Fruit fly (Drosophila melanogaster): Measurements from ENCODE around the gene stai.

Gene stai

dm6 chr2L:6050575-6050974, 49.6 kb upstream of the stai start, which contains the start of gene CG9135 (continued):
- TF ChIP-seq CG17829 (tag; optimal IDR thresholded peaks at IDR 0.05) = peak; percentile 34
- no peak for TF ChIP-seq lilli (GFP tag; optimal IDR thresholded peaks at IDR 0.05)
- TF ChIP-seq bbx (GFP tag; IDR thresholded peaks at IDR 0.05; ENCODE audit: partially characterized antibody) = peak; percentile 100
- no peak for TF ChIP-seq eve (GFP tag; optimal IDR thresholded peaks at IDR 0.05)
- no peak for TF ChIP-seq Hand (GFP tag; optimal IDR thresholded peaks at IDR 0.05)
- TF ChIP-seq CG12659 (GFP tag; optimal IDR thresholded peaks at IDR 0.05) = no peak
- no peak for TF ChIP-seq CG7372 (GFP tag; IDR thresholded peaks at IDR 0.05)
- TF ChIP-seq CoRest (tag; optimal IDR thresholded peaks at IDR 0.05) = peak; percentile 54
- no peak for TF ChIP-seq Tbp (GFP tag; optimal IDR thresholded peaks at IDR 0.05)
- no peak for TF ChIP-seq pita (GFP tag; optimal IDR thresholded peaks at IDR 0.05)
- no peak for TF ChIP-seq crol (GFP tag; IDR thresholded peaks at IDR 0.05)
- peak; percentile 56 for TF ChIP-seq Lhr (GFP tag; optimal IDR thresholded peaks at IDR 0.05)
- no peak for TF ChIP-seq dimm (GFP tag; IDR thresholded peaks at IDR 0.05)
- TF ChIP-seq CG4404 (GFP tag; IDR thresholded peaks at IDR 0.05) = no peak
- no peak for TF ChIP-seq CG3065 (GFP tag; optimal IDR thresholded peaks at IDR 0.05)
- peak; percentile 99 for TF ChIP-seq CG14860 (GFP tag; IDR thresholded peaks at IDR 0.05; ENCODE audit: partially characterized antibody)
- peak; percentile 11 for TF ChIP-seq CG15601 (tag; optimal IDR thresholded peaks at IDR 0.05)
- peak; percentile 72 for TF ChIP-seq CG30020 (tag; optimal IDR thresholded peaks at IDR 0.05)
- no peak for TF ChIP-seq Trl (optimal IDR thresholded peaks at IDR 0.05)
- no peak for TF ChIP-seq Trl (GFP tag; optimal IDR thresholded peaks at IDR 0.05)
- peak; percentile 66 for TF ChIP-seq CG1603 (tag; optimal IDR thresholded peaks at IDR 0.05)
- peak; percentile 98 for TF ChIP-seq chinmo (GFP tag; IDR thresholded peaks at IDR 0.05; ENCODE audit: partially characterized antibody)
- TF ChIP-seq knrl (GFP tag; IDR thresholded peaks at IDR 0.05; ENCODE audit: partially characterized antibody) = peak; percentile 98
- no peak for TF ChIP-seq Bteb2 (GFP tag; optimal IDR thresholded peaks at IDR 0.05)
- no peak for TF ChIP-seq az2 (GFP tag; optimal IDR thresholded peaks at IDR 0.05)
- no peak for TF ChIP-seq Atf3 (GFP tag; optimal IDR thresholded peaks at IDR 0.05)
- TF ChIP-seq CG9437 (GFP tag; optimal IDR thresholded peaks at IDR 0.05) = no peak
- TF ChIP-seq gsb-n (tag; optimal IDR thresholded peaks at IDR 0.05) = no peak
- TF ChIP-seq CG9876 (GFP tag; optimal IDR thresholded peaks at IDR 0.05) = no peak
- TF ChIP-seq tap (tag; optimal IDR thresholded peaks at IDR 0.05) = no peak
- TF ChIP-seq CG6654 (GFP tag; optimal IDR thresholded peaks at IDR 0.05) = no peak
- TF ChIP-seq nerfin-2 (GFP tag; IDR thresholded peaks at IDR 0.05; ENCODE audit: partially characterized antibody) = peak; percentile 99
- no peak for TF ChIP-seq CG12391 (tag; optimal IDR thresholded peaks at IDR 0.05)
- TF ChIP-seq unpg (GFP tag; optimal IDR thresholded peaks at IDR 0.05) = no peak
- TF ChIP-seq Med (GFP tag) = peak; percentile 23
- no peak for TF ChIP-seq Optix (GFP tag; IDR thresholded peaks at IDR 0.05)
- peak; percentile 99 for TF ChIP-seq CG42726 (GFP tag; IDR thresholded peaks at IDR 0.05; ENCODE audit: partially characterized antibody)
- TF ChIP-seq tio (GFP tag; optimal IDR thresholded peaks at IDR 0.05) = no peak
- peak; percentile 88 for TF ChIP-seq CG14710 (tag; optimal IDR thresholded peaks at IDR 0.05)
- TF ChIP-seq C15 (GFP tag; IDR thresholded peaks at IDR 0.05) = no peak
- TF ChIP-seq CG11695 (GFP tag; IDR thresholded peaks at IDR 0.05) = no peak
- no peak for TF ChIP-seq GATAe (GFP tag; conservative IDR thresholded peaks at IDR 0.05)
- TF ChIP-seq Asciz (GFP tag; optimal IDR thresholded peaks at IDR 0.05) = no peak
- no peak for TF ChIP-seq Ssrp (tag; optimal IDR thresholded peaks at IDR 0.05)
- peak; percentile 15 for TF ChIP-seq CG9797 (GFP tag; optimal IDR thresholded peaks at IDR 0.05)
- no peak for TF ChIP-seq Jarid2 (GFP tag; optimal IDR thresholded peaks at IDR 0.05)
- no peak for TF ChIP-seq pho (GFP tag; optimal IDR thresholded peaks at IDR 0.05)
- TF ChIP-seq E2f2 (GFP tag; IDR thresholded peaks at IDR 0.05) = peak; percentile 72
- no peak for TF ChIP-seq CG1647 (GFP tag; optimal IDR thresholded peaks at IDR 0.05)
- no peak for TF ChIP-seq slou (GFP tag; optimal IDR thresholded peaks at IDR 0.05)
- TF ChIP-seq CG15696 (tag; optimal IDR thresholded peaks at IDR 0.05) = no peak
- TF ChIP-seq ranshi (GFP tag; IDR thresholded peaks at IDR 0.05) = no peak

Data from whole organism, embryonic.